Fruit fly (Drosophila melanogaster) whole organism, embryonic: ENCODE data around the gene CG3634.

Experiments used
- Abd-B ChIP-seq: fragments of 200-800 bp; sonication (Bioruptor generic); optimal IDR thresholded peaks from 2 replicates; lab custom pipeline; 2018; ENCODE audit warnings: missing biosample characterization, mild to moderate bottlenecking, missing genetic modification characterization, moderate library complexity
- B-H1 ChIP-seq: fragments of 200-800 bp; sonication (Bioruptor generic); IDR thresholded peaks from 3 replicates; pipeline ENCODE4 v1.3.6; 2022; ENCODE audit warnings: missing biosample characterization, missing genetic modification characterization
- B-H2 ChIP-seq: fragments of 200-800 bp; sonication (Bioruptor generic); optimal IDR thresholded peaks from 2 replicates; lab custom pipeline; 2018; ENCODE audit warnings: missing biosample characterization, mild to moderate bottlenecking, missing genetic modification characterization
- Blimp-1 ChIP-seq: fragments of 200-800 bp; sonication (Bioruptor generic); optimal IDR thresholded peaks from 3 replicates; lab custom pipeline; 2018; ENCODE audit warnings: missing biosample characterization, missing genetic modification characterization, mild to moderate bottlenecking, moderate library complexity, missing genetic modification reagents
- CG10147 ChIP-seq: fragments of 200-800 bp; sonication (Bioruptor generic); optimal IDR thresholded peaks from 2 replicates; lab custom pipeline; 2019; ENCODE audit warnings: missing biosample characterization, mild to moderate bottlenecking, missing genetic modification characterization, moderate library complexity
- CG11504 ChIP-seq: fragments of 200-800 bp; sonication (Bioruptor generic); optimal IDR thresholded peaks from 3 replicates; lab custom pipeline; 2019; ENCODE audit warnings: missing biosample characterization, mild to moderate bottlenecking, missing genetic modification characterization, moderate library complexity
- CG11695 ChIP-seq: fragments of 200-800 bp; sonication (Bioruptor generic); IDR thresholded peaks from 3 replicates; pipeline ENCODE4 v1.3.6; 2022; ENCODE audit warnings: missing biosample characterization, missing genetic modification characterization
- CG16779 ChIP-seq: fragments of 200-800 bp; sonication (Bioruptor generic); IDR thresholded peaks from 2 replicates; pipeline ENCODE4 v1.3.6; 2022; ENCODE audit warnings: missing biosample characterization, missing genetic modification characterization
- CG18011 ChIP-seq: fragments of 200-800 bp; sonication (Bioruptor generic); optimal IDR thresholded peaks from 2 replicates; lab custom pipeline; 2017; ENCODE audit warnings: missing biosample characterization, missing genetic modification characterization, mild to moderate bottlenecking, moderate library complexity, missing genotype
- CG31441 ChIP-seq: fragments of 200-800 bp; sonication (Bioruptor generic); IDR thresholded peaks from 2 replicates; pipeline ENCODE4 v1.3.6; 2022; ENCODE audit warnings: missing biosample characterization, missing genetic modification characterization
- CG3281 ChIP-seq: fragments of 200-800 bp; sonication (Bioruptor generic); optimal IDR thresholded peaks from 3 replicates; lab custom pipeline; 2017; ENCODE audit warnings: missing biosample characterization, mild to moderate bottlenecking, missing genetic modification characterization
- CG4617 ChIP-seq: fragments of 200-800 bp; sonication (Bioruptor generic); optimal IDR thresholded peaks from 3 replicates; lab custom pipeline; 2016; ENCODE audit warnings: missing biosample characterization, missing genetic modification characterization, borderline replicate concordance
- CG6765 ChIP-seq: fragments of 200-800 bp; sonication (Bioruptor generic); optimal IDR thresholded peaks from 3 replicates; lab custom pipeline; 2017; ENCODE audit warnings: missing biosample characterization, mild to moderate bottlenecking, missing genetic modification characterization
- CG7556 ChIP-seq: fragments of 200-800 bp; sonication (Bioruptor generic); optimal IDR thresholded peaks from 2 replicates; lab custom pipeline; 2017; ENCODE audit warnings: missing biosample characterization, mild to moderate bottlenecking, missing genetic modification characterization
- CG9609 ChIP-seq: fragments of 200-800 bp; sonication (Bioruptor generic); optimal IDR thresholded peaks from 3 replicates; lab custom pipeline; 2016; ENCODE audit warnings: missing biosample characterization, missing genetic modification characterization
- Deaf1 ChIP-seq: fragments of 200-800 bp; optimal IDR thresholded peaks from 3 replicates; lab custom pipeline; 2019; ENCODE audit warnings: missing biosample characterization, mild to moderate bottlenecking, missing genetic modification characterization, moderate library complexity
- Drgx ChIP-seq: fragments of 200-800 bp; sonication (Bioruptor generic); IDR thresholded peaks from 2 replicates; pipeline ENCODE4 v1.3.6; 2022; ENCODE audit warnings: missing biosample characterization, missing genetic modification characterization
- HmgZ ChIP-seq: fragments of 200-800 bp; sonication (Bioruptor generic); optimal IDR thresholded peaks from 2 replicates; lab custom pipeline; 2018; ENCODE audit warnings: missing biosample characterization, mild to moderate bottlenecking, missing genetic modification characterization
- Hr3 ChIP-seq: fragments of 200-800 bp; sonication (Bioruptor generic); optimal IDR thresholded peaks from 3 replicates; lab custom pipeline; 2016; ENCODE audit warnings: missing biosample characterization, missing genetic modification characterization
- Hsf ChIP-seq: fragments of 200-800 bp; sonication (Bioruptor generic); optimal IDR thresholded peaks from 3 replicates; lab custom pipeline; 2016; ENCODE audit warnings: missing biosample characterization, missing genetic modification characterization
- Oli ChIP-seq: fragments of 200-800 bp; sonication (Bioruptor generic); optimal IDR thresholded peaks from 2 replicates; lab custom pipeline; 2018; ENCODE audit warnings: missing biosample characterization, mild to moderate bottlenecking, missing genetic modification characterization, moderate library complexity
- Pdp1 ChIP-seq, 2 experiments: fragments of 200-800 bp; sonication (Bioruptor generic); optimal IDR thresholded peaks; 3 replicates each; lab custom pipeline; 2016; ENCODE audit warnings: missing biosample characterization in 2 of 2, missing genetic modification characterization in 2 of 2, mild to moderate bottlenecking in 1 of 2, moderate library complexity in 1 of 2
- Ptx1 ChIP-seq: fragments of 200-800 bp; sonication (Bioruptor generic); IDR thresholded peaks from 2 replicates; pipeline ENCODE4 v1.3.6; 2022; ENCODE audit warnings: missing biosample characterization, missing genetic modification characterization
- Tbp ChIP-seq: fragments of >200 bp; optimal IDR thresholded peaks from 2 replicates; lab custom pipeline; 2018; ENCODE audit warnings: missing biosample characterization, missing genetic modification characterization
- Usf ChIP-seq: fragments of 200-800 bp; sonication (Bioruptor generic); optimal IDR thresholded peaks from 2 replicates; lab custom pipeline; 2017; ENCODE audit warnings: missing genotype, missing biosample characterization, missing genetic modification characterization
- ab ChIP-seq: fragments of 200-800 bp; sonication (Bioruptor generic); optimal IDR thresholded peaks from 2 replicates; lab custom pipeline; 2016; ENCODE audit warnings: missing biosample characterization, missing genetic modification characterization
- cad ChIP-seq: fragments of >200 bp; optimal IDR thresholded peaks from 2 replicates; lab custom pipeline; 2017; ENCODE audit warnings: missing biosample characterization, missing genetic modification characterization
- crol ChIP-seq: fragments of 200-800 bp; sonication (Bioruptor generic); IDR thresholded peaks from 2 replicates; pipeline ENCODE4 v1.3.6; 2022; ENCODE audit warnings: missing biosample characterization, missing genetic modification characterization
- crp ChIP-seq, 2 experiments: fragments of 200-800 bp; sonication (Bioruptor generic); optimal IDR thresholded peaks; 2 replicates in 1 of 2; 3 replicates in 1 of 2; lab custom pipeline; 2017; ENCODE audit warnings: missing biosample characterization in 2 of 2, missing genetic modification characterization in 2 of 2, mild to moderate bottlenecking in 1 of 2, moderate library complexity in 1 of 2
- dm ChIP-seq: fragments of 200-800 bp; sonication (Bioruptor generic); optimal IDR thresholded peaks from 3 replicates; lab custom pipeline; 2016; ENCODE audit warnings: missing biosample characterization, missing genetic modification characterization
- esg ChIP-seq: fragments of 200-800 bp; sonication (Bioruptor generic); conservative IDR thresholded peaks from 2 replicates; pipeline ENCODE4 v1.3.6; 2022; ENCODE audit warnings: missing biosample characterization, missing genetic modification characterization
- fd3F ChIP-seq: fragments of 200-800 bp; sonication (Bioruptor generic); optimal IDR thresholded peaks from 2 replicates; lab custom pipeline; 2018; ENCODE audit warnings: missing biosample characterization, mild to moderate bottlenecking, missing genetic modification characterization, moderate library complexity
- ftz-f1 ChIP-seq: fragments of 200-800 bp; sonication (Bioruptor generic); optimal IDR thresholded peaks from 2 replicates; lab custom pipeline; 2016; ENCODE audit warnings: missing biosample characterization, missing genetic modification characterization
- hkb ChIP-seq, 2 experiments: fragments of 200-800 bp in 1 of 2; fragments of >200 bp in 1 of 2; sonication (Bioruptor generic) in 1 of 2; IDR thresholded peaks in 1 of 2; optimal IDR thresholded peaks in 1 of 2; 2 replicates each; pipeline versions ENCODE4 v1.3.6 to Lab custom; 2017 to 2022; ENCODE audit warnings: missing biosample characterization in 1 of 2, missing genetic modification characterization in 1 of 2
- jing ChIP-seq: fragments of 200-800 bp; sonication (Bioruptor generic); optimal IDR thresholded peaks from 2 replicates; lab custom pipeline; 2018; ENCODE audit warnings: missing biosample characterization, mild to moderate bottlenecking, missing genetic modification characterization
- kah ChIP-seq: fragments of 200-800 bp; sonication (Bioruptor generic); optimal IDR thresholded peaks from 2 replicates; lab custom pipeline; 2018; ENCODE audit warnings: missing biosample characterization, mild to moderate bottlenecking, missing genetic modification characterization
- luna ChIP-seq: fragments of 200-800 bp; sonication (Bioruptor generic); optimal IDR thresholded peaks from 2 replicates; lab custom pipeline; 2016; ENCODE audit warnings: missing biosample characterization, missing genetic modification characterization
- mam ChIP-seq: fragments of 200-800 bp; sonication (Bioruptor generic); optimal IDR thresholded peaks from 3 replicates; lab custom pipeline; 2016; ENCODE audit warnings: missing biosample characterization, missing genetic modification characterization
- nerfin-2 ChIP-seq: fragments of 200-800 bp; sonication (Bioruptor generic); IDR thresholded peaks from 2 replicates; pipeline ENCODE4 v1.3.6; 2022; ENCODE audit warnings: missing biosample characterization, missing genetic modification characterization; ENCODE audit not compliant: partially characterized antibody
- org-1 ChIP-seq: fragments of 200-800 bp; sonication (Bioruptor generic); optimal IDR thresholded peaks from 2 replicates; lab custom pipeline; 2017; ENCODE audit warnings: missing biosample characterization, missing genetic modification characterization
- p53 ChIP-seq: fragments of 200-800 bp; sonication (Bioruptor generic); optimal IDR thresholded peaks from 2 replicates; lab custom pipeline; 2016; ENCODE audit warnings: missing biosample characterization, missing genetic modification characterization
- sens ChIP-seq: fragments of 200-800 bp; sonication (Bioruptor generic); peaks from one replicate; lab custom pipeline; 2016; ENCODE audit warnings: missing biosample characterization, missing genetic modification characterization
- shn ChIP-seq: fragments of 200-800 bp; sonication (Bioruptor generic); optimal IDR thresholded peaks from 3 replicates; lab custom pipeline; 2016; ENCODE audit warnings: missing biosample characterization, missing genetic modification characterization
- tin ChIP-seq: fragments of 200-800 bp; sonication (Bioruptor generic); optimal IDR thresholded peaks from 3 replicates; lab custom pipeline; 2016; ENCODE audit warnings: missing biosample characterization, missing genetic modification characterization
- tll ChIP-seq, 2 experiments: fragments of 200-800 bp in 1 of 2; fragments of >200 bp in 1 of 2; sonication (Bioruptor generic) in 1 of 2; optimal IDR thresholded peaks; 2 replicates each; lab custom pipeline; 2017 to 2019; ENCODE audit warnings: missing biosample characterization in 2 of 2, missing genetic modification characterization in 2 of 2, mild to moderate bottlenecking in 1 of 2, moderate library complexity in 1 of 2
- tup ChIP-seq: fragments of 200-800 bp; sonication (Bioruptor generic); optimal IDR thresholded peaks from 2 replicates; lab custom pipeline; 2016; ENCODE audit warnings: missing biosample characterization, mild to moderate bottlenecking, missing genetic modification characterization, moderate library complexity
- vnd ChIP-seq: fragments of 200-800 bp; sonication (Bioruptor generic); IDR thresholded peaks from 3 replicates; pipeline ENCODE4 v1.3.6; 2022; ENCODE audit warnings: missing biosample characterization, missing genetic modification characterization; ENCODE audit not compliant: partially characterized antibody
- yki ChIP-seq: fragments of >200 bp; optimal IDR thresholded peaks from 3 replicates; lab custom pipeline; 2018

CG3634 gene

DNA sequence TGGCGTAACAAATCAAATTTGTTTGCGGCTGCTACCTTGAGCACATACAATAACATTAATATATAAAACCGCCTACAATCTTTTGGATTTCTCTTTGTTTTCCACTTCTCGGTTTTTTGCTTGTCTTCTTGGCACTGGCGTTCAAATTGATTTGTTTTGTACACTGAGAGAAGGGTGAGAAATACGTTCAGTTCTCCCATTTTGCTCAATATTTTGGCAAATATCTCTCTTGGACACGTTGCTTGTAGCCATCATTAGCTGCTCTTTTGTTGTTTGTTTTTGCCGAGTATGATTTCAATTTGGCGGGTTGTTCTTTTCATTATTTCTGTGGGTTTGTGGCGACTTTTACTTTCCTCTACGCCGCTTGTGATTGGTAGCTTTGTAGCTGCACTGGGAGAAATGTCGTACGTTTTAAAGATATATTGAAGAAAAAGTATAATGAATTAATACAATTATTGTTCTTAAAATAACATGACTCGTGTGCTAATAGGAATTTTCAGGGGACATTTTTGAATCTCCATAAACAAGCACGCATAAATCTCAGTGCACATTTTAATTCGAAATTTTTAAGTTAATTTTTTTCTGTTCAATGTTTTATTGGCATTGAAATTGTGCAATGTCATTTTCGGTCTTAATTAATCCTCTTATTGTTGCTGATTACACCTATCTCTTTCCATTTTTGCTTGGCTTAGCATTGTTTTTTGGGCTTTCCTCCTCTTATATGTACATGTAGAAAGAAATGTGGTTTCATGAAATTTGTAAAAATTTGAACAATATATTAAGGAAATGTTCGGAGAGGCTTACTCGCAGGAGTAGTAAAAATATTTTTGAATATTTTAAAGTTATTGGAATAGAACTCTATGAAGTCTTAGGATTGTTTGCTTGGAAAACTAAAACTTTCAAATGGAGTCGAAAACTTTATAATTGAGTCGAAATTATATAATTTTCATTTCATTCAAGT lies 18.2 kb upstream of the CG3634 start:
- TF ChIP-seq p53 (GFP tag; lab: Kevin White, UChicago) (no peak), Hr3 (peak; percentile 16), Ptx1 (GFP tag; lab: Robert Waterston, UW) (peak; percentile 65; the same call in 1 of the 2 replicates), cad (no peak), CG4617 (GFP tag; lab: Kevin White, UChicago) (no peak), CG11695 (GFP tag; lab: Robert Waterston, UW) (peak; percentile 39; the same call in 1 of the 3 replicates), CG6765 (GFP tag; lab: Kevin White, UChicago) (no peak), nerfin-2 (GFP tag; lab: Robert Waterston, UW) (no peak), tin (GFP tag; lab: Kevin White, UChicago) (no peak), Pdp1 (GFP tag; optimal IDR thresholded peaks at IDR 0.05; lab: Kevin White, UChicago) (peak in 1 of 2 experiments; percentile 10), B-H1 (GFP tag; lab: Robert Waterston, UW) (peak; percentile 30; the same call in 1 of the 3 replicates), org-1 (GFP tag; lab: Kevin White, UChicago) (no peak), Deaf1 (no peak), dm (no peak), CG9609 (GFP tag; lab: Kevin White, UChicago) (no peak), Tbp (GFP tag; lab: Kevin White, UChicago) (no peak), CG18011 (GFP tag; lab: Kevin White, UChicago) (no peak), CG11504 (no peak), crp (GFP tag; optimal IDR thresholded peaks at IDR 0.05; lab: Kevin White, UChicago) (no peak), CG31441 (GFP tag; lab: Robert Waterston, UW) (peak; percentile 11; the same call in 1 of the 2 replicates), luna (GFP tag; lab: Kevin White, UChicago) (no peak), shn (GFP tag; lab: Kevin White, UChicago) (no peak), B-H2 (GFP tag; lab: Kevin White, UChicago) (peak; percentile 7), hkb (optimal IDR thresholded peaks at IDR 0.05; lab: Kevin White, UChicago) (no peak), hkb (GFP tag; IDR thresholded peaks at IDR 0.05; lab: Robert Waterston, UW) (0 out of 2 replicates have a peak, but pooled peaks have one; percentile 8), kah (GFP tag; lab: Kevin White, UChicago) (no peak), mam (GFP tag; lab: Kevin White, UChicago) (peak; percentile 29), ftz-f1 (no peak), tll (GFP tag; optimal IDR thresholded peaks at IDR 0.05; lab: Kevin White, UChicago) (no peak), HmgZ (tag; lab: Kevin White, UChicago) (no peak), vnd (GFP tag; lab: Robert Waterston, UW) (no peak), CG16779 (GFP tag; lab: Robert Waterston, UW) (no peak), ab (GFP tag; lab: Kevin White, UChicago) (no peak), Abd-B (GFP tag; lab: Kevin White, UChicago) (no peak), Drgx (GFP tag; lab: Robert Waterston, UW) (no peak), tup (GFP tag; lab: Kevin White, UChicago) (no peak), CG10147 (GFP tag; lab: Kevin White, UChicago) (no peak), CG7556 (GFP tag; lab: Kevin White, UChicago) (peak; percentile 16), Hsf (GFP tag; lab: Kevin White, UChicago) (peak; percentile 15), Usf (GFP tag; lab: Kevin White, UChicago) (no peak), esg (peak; percentile 28; the same call in 1 of the 2 replicates), Oli (peak; percentile 12), Blimp-1 (GFP tag; lab: Kevin White, UChicago) (peak; percentile 10), sens (GFP tag; lab: Kevin White, UChicago) (peak; percentile 82), crol (GFP tag; lab: Robert Waterston, UW) (no peak), jing (GFP tag; lab: Kevin White, UChicago) (no peak), fd3F (GFP tag; lab: Kevin White, UChicago) (peak; percentile 0), yki (no peak), CG3281 (peak; percentile 53)
